Worm (Caenorhabditis elegans) whole organism, L2 larva: ENCODE results near the gene obr-2.

Experiments
- C34F6.9 ChIP-seq: fragments of 150-350 bp; optimal IDR thresholded peaks from 2 replicates; lab custom pipeline; 2014; ENCODE audit warnings: missing biosample characterization, missing genetic modification characterization
- F13H6.1 ChIP-seq: sonication (generic microtip); optimal IDR thresholded peaks from 2 replicates; lab custom pipeline; 2016; ENCODE audit warnings: missing genetic modification characterization, missing compliant biosample characterization
- R02D3.7 ChIP-seq: fragments of 150-350 bp; optimal IDR thresholded peaks from 2 replicates; lab custom pipeline; 2014; ENCODE audit warnings: missing biosample characterization, missing genetic modification characterization
- Y55F3AM.14 ChIP-seq: fragments of 200-800 bp; sonication (Bioruptor generic); optimal IDR thresholded peaks from 2 replicates; lab custom pipeline; 2018; ENCODE audit warnings: mild to moderate bottlenecking, missing genetic modification characterization, missing compliant biosample characterization
- ZK546.5 ChIP-seq: sonication (generic microtip); optimal IDR thresholded peaks from 2 replicates; lab custom pipeline; 2017; ENCODE audit warnings: missing biosample characterization, missing genetic modification characterization
- ama-1 ChIP-seq: fragments of 150-350 bp; optimal IDR thresholded peaks from 2 replicates; lab custom pipeline; 2018; ENCODE audit warnings: inconsistent platforms
- ceh-16 ChIP-seq: fragments of 150-350 bp; optimal IDR thresholded peaks from 2 replicates; lab custom pipeline; 2014; ENCODE audit warnings: missing biosample characterization, missing genetic modification characterization
- crh-2 ChIP-seq: sonication (generic microtip); optimal IDR thresholded peaks from 2 replicates; lab custom pipeline; 2017; ENCODE audit warnings: missing biosample characterization, missing genetic modification characterization
- dmd-4 ChIP-seq: sonication (generic microtip); optimal IDR thresholded peaks from 2 replicates; lab custom pipeline; 2017; ENCODE audit warnings: missing biosample characterization, missing genetic modification characterization
- egl-27 ChIP-seq: sonication (generic microtip); optimal IDR thresholded peaks from 3 replicates; lab custom pipeline; 2017; ENCODE audit warnings: missing biosample characterization, missing genetic modification reagents, missing genetic modification characterization
- elt-1 ChIP-seq: fragments of 150-350 bp; optimal IDR thresholded peaks from 2 replicates; lab custom pipeline; 2014; ENCODE audit warnings: missing biosample characterization, missing genetic modification characterization
- elt-3 ChIP-seq: sonication (generic microtip); optimal IDR thresholded peaks from 2 replicates; lab custom pipeline; 2017; ENCODE audit warnings: missing biosample characterization, missing genetic modification characterization
- fos-1 ChIP-seq: fragments of 150-350 bp; optimal IDR thresholded peaks from 2 replicates; lab custom pipeline; 2014; ENCODE audit warnings: missing biosample characterization, missing genetic modification characterization
- gmeb-1 ChIP-seq: fragments of 150-350 bp; optimal IDR thresholded peaks from 2 replicates; lab custom pipeline; 2014; ENCODE audit warnings: missing biosample characterization, missing genetic modification characterization
- lin-11 ChIP-seq: fragments of 150-350 bp; sonication (generic microtip); optimal IDR thresholded peaks from 2 replicates; lab custom pipeline; 2014; ENCODE audit warnings: missing biosample characterization, missing genetic modification characterization, inconsistent platforms, mixed read lengths
- lin-13 ChIP-seq: fragments of 150-350 bp; optimal IDR thresholded peaks from 2 replicates; lab custom pipeline; 2014; ENCODE audit warnings: missing biosample characterization, missing genetic modification reagents, missing genetic modification characterization
- lin-39 ChIP-seq: fragments of 150-350 bp; optimal IDR thresholded peaks from 2 replicates; lab custom pipeline; 2014; ENCODE audit warnings: missing biosample characterization, missing genetic modification reagents, missing genetic modification characterization
- lsy-2 ChIP-seq, 2 experiments: fragments of 150-350 bp in 1 of 2; sonication (generic microtip) in 1 of 2; optimal IDR thresholded peaks; 2 replicates each; lab custom pipeline; 2014 to 2017; ENCODE audit warnings: missing biosample characterization in 2 of 2, missing genetic modification characterization in 2 of 2
- mbf-1 ChIP-seq: sonication (generic microtip); optimal IDR thresholded peaks from 2 replicates; lab custom pipeline; 2017; ENCODE audit warnings: missing biosample characterization, missing genetic modification characterization
- mdl-1 ChIP-seq, 2 experiments: fragments of 150-350 bp in 1 of 2; sonication (generic microtip) in 1 of 2; optimal IDR thresholded peaks; 2 replicates each; lab custom pipeline; 2017; ENCODE audit warnings: missing biosample characterization in 2 of 2, missing genetic modification characterization in 2 of 2
- nhr-11 ChIP-seq: fragments of 150-350 bp; optimal IDR thresholded peaks from 2 replicates; lab custom pipeline; 2014; ENCODE audit warnings: missing biosample characterization, missing genetic modification characterization
- nhr-12 ChIP-seq: fragments of 150-350 bp; optimal IDR thresholded peaks from 2 replicates; lab custom pipeline; 2014; ENCODE audit warnings: missing biosample characterization, missing genetic modification characterization
- nhr-129 ChIP-seq: fragments of 150-350 bp; optimal IDR thresholded peaks from 2 replicates; lab custom pipeline; 2014; ENCODE audit warnings: missing biosample characterization, missing genetic modification characterization
- nhr-23 ChIP-seq: fragments of 150-350 bp; optimal IDR thresholded peaks from 2 replicates; lab custom pipeline; 2014; ENCODE audit warnings: missing biosample characterization, missing genetic modification reagents, missing genetic modification characterization
- nhr-237 ChIP-seq: fragments of 150-350 bp; optimal IDR thresholded peaks from 2 replicates; lab custom pipeline; 2014; ENCODE audit warnings: missing biosample characterization, missing genetic modification characterization
- nhr-25 ChIP-seq: fragments of 150-350 bp; sonication (generic microtip); optimal IDR thresholded peaks from 3 replicates; lab custom pipeline; 2014; ENCODE audit warnings: missing biosample characterization, missing genetic modification characterization
- nhr-6 ChIP-seq: fragments of 150-350 bp; optimal IDR thresholded peaks from 2 replicates; lab custom pipeline; 2014; ENCODE audit warnings: missing biosample characterization, missing genetic modification characterization
- peb-1 ChIP-seq: fragments of 150-350 bp; optimal IDR thresholded peaks from 2 replicates; lab custom pipeline; 2014; ENCODE audit warnings: missing biosample characterization, missing genetic modification characterization
- sma-9 ChIP-seq, 2 experiments: fragments of 150-350 bp in 1 of 2; sonication (generic microtip) in 1 of 2; optimal IDR thresholded peaks; 2 replicates each; lab custom pipeline; 2014 to 2016; ENCODE audit warnings: missing genetic modification characterization in 2 of 2, mild to moderate bottlenecking in 1 of 2, missing biosample characterization in 1 of 2, missing compliant biosample characterization in 1 of 2, missing genetic modification reagents in 1 of 2, moderate library complexity in 1 of 2
- snpc-4 ChIP-seq: fragments of 150-350 bp; optimal IDR thresholded peaks from 2 replicates; lab custom pipeline; 2014; ENCODE audit warnings: missing biosample characterization, missing genetic modification characterization
- unc-39 ChIP-seq: fragments of 150-350 bp; optimal IDR thresholded peaks from 2 replicates; lab custom pipeline; 2014; ENCODE audit warnings: missing biosample characterization, missing genetic modification characterization
- unc-55 ChIP-seq: fragments of 150-350 bp; sonication (generic microtip); optimal IDR thresholded peaks from 3 replicates; lab custom pipeline; 2014; ENCODE audit warnings: missing biosample characterization, missing genetic modification reagents, missing genetic modification characterization
- zag-1 ChIP-seq: fragments of 150-350 bp; optimal IDR thresholded peaks from 2 replicates; lab custom pipeline; 2014; ENCODE audit warnings: missing biosample characterization, missing genetic modification characterization
- ztf-1 ChIP-seq: fragments of 200-800 bp; sonication (Bioruptor generic); conservative IDR thresholded peaks from 2 replicates; pipeline ENCODE4 v1.3.6; 2022; ENCODE audit warnings: missing genetic modification characterization, missing compliant biosample characterization

Gene obr-2

DNA sequence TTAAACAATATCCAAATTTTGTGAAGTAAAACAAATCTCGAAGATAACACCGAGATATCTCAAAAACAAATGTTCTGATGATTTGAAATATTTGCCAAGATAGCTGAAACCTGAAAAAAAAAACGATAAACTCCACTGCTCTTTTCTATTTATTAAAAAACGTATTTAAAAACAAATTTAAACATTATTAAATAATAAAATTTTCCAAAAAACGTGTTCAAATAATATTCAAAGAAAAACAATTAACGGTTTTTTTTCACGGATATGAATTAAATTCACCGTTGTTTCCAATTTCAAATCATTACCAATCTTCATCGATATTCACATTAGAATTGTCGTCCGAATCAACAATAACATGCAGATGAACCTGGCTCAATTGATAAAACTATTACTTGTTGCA, 17.8 kb downstream of the obr-2 start, which contains the start of gene irld-14:
Gene irld-14, plus strand, starts transcription at position 301 of the 400 bp plus-strand sequence.
- TF ChIP-seq lin-11 (tag; lab: Kevin White, UChicago): no peak

DNA sequence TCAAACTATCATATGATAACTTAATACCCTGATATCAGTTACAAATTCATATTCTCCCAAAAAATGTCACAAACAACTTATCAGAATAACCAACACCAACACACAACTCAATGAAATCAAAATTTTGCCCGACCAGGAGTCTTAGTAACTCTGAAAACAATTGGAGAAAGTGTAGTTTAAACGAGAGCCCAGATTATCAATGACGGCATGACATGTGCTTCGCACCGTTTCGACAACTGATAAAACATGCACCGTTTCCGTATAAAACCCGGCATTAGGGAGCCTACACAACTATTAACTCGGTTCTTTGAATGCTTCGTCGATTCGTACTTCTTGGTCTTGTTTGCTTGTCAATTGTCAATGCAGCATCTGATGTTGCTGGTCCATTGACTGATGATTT, 20.4 kb downstream of the obr-2 start, which contains the start of gene fil-1:
Gene fil-1, plus strand, starts transcription at position 219 of the 400 bp plus-strand sequence.
- TF ChIP-seq elt-1 (tag; lab: Kevin White, UChicago) (no peak), nhr-25 (no peak), ceh-16 (tag; lab: Kevin White, UChicago) (no peak), snpc-4 (tag; lab: Kevin White, UChicago) (no peak), mbf-1 (tag; lab: Kevin White, UChicago) (no peak), ZK546.5 (no peak), sma-9 (GFP tag; optimal IDR thresholded peaks at IDR 0.05; lab: Kevin White, UChicago) (peak; percentile 60), sma-9 (tag; optimal IDR thresholded peaks at IDR 0.05; lab: Kevin White, UChicago) (no peak), fos-1 (tag; lab: Kevin White, UChicago) (peak; percentile 40), nhr-11 (tag; lab: Kevin White, UChicago) (no peak), elt-3 (tag; lab: Kevin White, UChicago) (no peak), unc-39 (no peak), R02D3.7 (no peak)

DNA sequence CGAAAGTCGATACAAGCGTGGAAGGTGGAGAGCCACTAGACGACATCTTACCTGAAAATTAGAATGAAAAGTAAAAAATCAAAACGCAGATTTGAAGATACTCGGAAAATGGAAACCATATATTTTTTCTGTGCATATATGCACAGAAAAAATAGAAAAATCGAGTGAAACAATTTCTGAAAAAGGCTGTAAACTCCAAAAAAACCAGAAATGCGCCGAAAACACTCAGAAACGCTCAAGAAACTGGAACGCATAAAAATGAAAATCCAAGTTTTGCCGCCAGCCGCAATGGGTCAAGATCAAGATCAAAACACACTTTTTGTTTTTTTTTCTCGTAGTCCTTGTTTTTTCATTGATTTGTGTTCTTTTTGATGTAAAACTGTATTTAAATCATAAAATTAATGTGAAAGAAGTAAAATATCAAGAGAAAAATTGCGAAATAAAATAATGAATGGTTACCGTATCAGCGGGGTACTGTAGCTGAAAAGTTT, 21.4 kb downstream of the obr-2 start, which contains the start of gene T01C3.3:
Gene T01C3.3, minus strand, starts transcription at position 51 of the 491 bp plus-strand sequence.
- TF ChIP-seq gmeb-1 (tag; lab: Kevin White, UChicago) (no peak), fos-1 (tag; lab: Kevin White, UChicago) (no peak), C34F6.9 (no peak), ama-1 (lab: Kevin White, UChicago) (no peak), ZK546.5 (no peak), unc-39 (no peak), dmd-4 (tag; lab: Kevin White, UChicago) (no peak), nhr-11 (tag; lab: Kevin White, UChicago) (no peak), nhr-6 (tag; lab: Kevin White, UChicago) (no peak), snpc-4 (tag; lab: Kevin White, UChicago) (no peak)

DNA sequence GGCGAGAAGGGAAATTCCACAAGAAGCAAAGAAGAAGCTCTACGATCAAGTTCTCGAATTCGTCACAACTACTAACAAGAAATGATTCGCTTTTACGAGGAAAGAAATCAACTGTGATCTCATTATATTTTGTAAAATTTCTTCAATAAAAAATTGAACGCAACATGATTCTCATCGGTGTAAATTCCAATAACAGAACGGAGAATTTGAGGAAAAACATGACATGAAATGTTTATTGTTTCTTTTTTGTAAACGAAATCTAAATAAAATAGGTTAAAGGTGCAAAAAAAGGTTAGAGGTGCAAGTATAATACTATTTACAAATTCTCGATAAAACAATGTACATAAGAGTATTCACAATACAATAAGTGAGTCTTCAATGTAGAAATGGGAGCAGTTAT, 22.6 kb downstream of the obr-2 start:
- TF ChIP-seq ZK546.5 (no peak), nhr-23 (no peak), nhr-12 (tag; lab: Kevin White, UChicago) (no peak), ztf-1 (GFP tag; lab: Robert Waterston, UW) (no peak), sma-9 (GFP tag; optimal IDR thresholded peaks at IDR 0.05; lab: Kevin White, UChicago) (no peak), sma-9 (tag; optimal IDR thresholded peaks at IDR 0.05; lab: Kevin White, UChicago) (no peak), peb-1 (tag; lab: Kevin White, UChicago) (no peak), elt-3 (tag; lab: Kevin White, UChicago) (no peak), unc-55 (no peak), F13H6.1 (tag; lab: Kevin White, UChicago) (no peak), zag-1 (tag; lab: Kevin White, UChicago) (no peak), lin-13 (no peak), mdl-1 (tag; optimal IDR thresholded peaks at IDR 0.05; lab: Kevin White, UChicago) (no peak), mbf-1 (tag; lab: Kevin White, UChicago) (no peak)
- TF ChIP-seq, all 48 proteins: peak for 0

DNA sequence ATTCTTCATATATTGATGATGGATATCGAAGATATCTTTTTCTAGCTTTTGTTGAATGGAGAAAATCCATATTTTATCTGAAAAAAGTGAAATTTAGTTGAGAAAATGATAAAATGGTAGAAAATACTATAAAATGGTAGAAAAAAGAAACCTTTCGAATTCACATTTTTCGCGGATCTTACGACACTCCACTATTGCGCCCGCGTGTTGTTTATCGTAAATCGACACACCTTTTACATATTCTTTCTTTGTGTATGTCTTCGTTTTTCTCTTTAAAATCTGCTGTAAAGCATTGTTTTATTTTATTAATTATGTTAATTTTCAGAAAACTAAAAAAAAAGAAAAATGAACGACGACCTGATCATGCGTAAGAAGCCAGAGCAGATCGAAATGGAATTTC, 23.2 kb downstream of the obr-2 start, which contains the start of the genes cdt-2 and T01C3.2:
Gene cdt-2, minus strand, starts transcription at position 284 of the 400 bp plus-strand sequence.
Gene T01C3.2, plus strand, starts transcription at position 326 of the 400 bp plus-strand sequence.
- TF ChIP-seq C34F6.9 (no peak), egl-27 (no peak), lsy-2 (tag; optimal IDR thresholded peaks at IDR 0.05; lab: Kevin White, UChicago) (peak in 1 of 2 experiments; percentile 67), lin-39 (tag; lab: Kevin White, UChicago) (no peak), nhr-25 (peak; percentile 6), unc-55 (peak; percentile 69), gmeb-1 (tag; lab: Kevin White, UChicago) (peak; percentile 82), nhr-129 (tag; lab: Kevin White, UChicago) (peak; percentile 12), Y55F3AM.14 (GFP tag; lab: Kevin White, UChicago) (no peak), nhr-12 (tag; lab: Kevin White, UChicago) (no peak), lin-13 (no peak), R02D3.7 (peak; percentile 84), F13H6.1 (tag; lab: Kevin White, UChicago) (no peak), mdl-1 (tag; optimal IDR thresholded peaks at IDR 0.05; lab: Kevin White, UChicago) (no peak), sma-9 (GFP tag; optimal IDR thresholded peaks at IDR 0.05; lab: Kevin White, UChicago) (peak; percentile 21), sma-9 (tag; optimal IDR thresholded peaks at IDR 0.05; lab: Kevin White, UChicago) (no peak), crh-2 (tag; lab: Kevin White, UChicago) (peak; percentile 13), nhr-237 (no peak)
- TF ChIP-seq, all 48 proteins: peak for 8
